Worm (Caenorhabditis elegans): ENCODE measurements around the gene ubxn-3.

DNA sequence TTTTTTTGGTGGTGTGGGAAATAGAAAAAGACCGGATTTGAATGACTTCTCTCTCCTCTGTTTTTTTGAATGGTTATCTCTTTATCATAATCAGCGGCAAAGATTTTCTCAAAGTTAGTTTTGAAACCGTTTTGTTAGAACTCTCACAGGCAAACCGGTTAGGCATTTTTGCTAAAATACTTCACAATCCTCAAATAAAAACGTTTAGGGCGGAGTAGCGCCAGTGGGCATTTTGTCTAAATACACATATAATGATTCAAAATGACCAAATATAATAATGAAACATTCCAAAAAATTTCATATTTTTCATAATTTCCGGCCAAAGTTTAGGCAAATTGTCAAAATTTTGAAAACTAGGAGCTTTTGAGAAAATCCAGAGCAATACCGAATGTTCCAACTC is 44.6 kb downstream of the ubxn-3 start, which contains the start of gene T01D1.3:
- TF ChIP-seq R02D3.7 (tag; optimal IDR thresholded peaks at IDR 0.05): no peak
- TF ChIP-seq ZK546.5 (tag; optimal IDR thresholded peaks at IDR 0.05): no peak
- TF ChIP-seq mdl-1 (tag; optimal IDR thresholded peaks at IDR 0.05): no peak
- no peak for TF ChIP-seq crh-2 (tag; optimal IDR thresholded peaks at IDR 0.05)
- no peak for TF ChIP-seq fos-1 (tag; optimal IDR thresholded peaks at IDR 0.05)
- no peak for TF ChIP-seq nhr-237 (tag; optimal IDR thresholded peaks at IDR 0.05)
- no peak for TF ChIP-seq skn-1 (tag; optimal IDR thresholded peaks at IDR 0.05)
- TF ChIP-seq mab-5 (tag; optimal IDR thresholded peaks at IDR 0.05): no peak
